Worm (Caenorhabditis elegans) whole organism, young adult: ENCODE results near the gene sru-23.
"Not testable (repeated sequence)": the region's sequence is repeated elsewhere in the genome, so short reads cannot be mapped to it uniquely, and the experiment has no call there.

Experiments
- B0019.2 ChIP-seq: fragments of 200-800 bp; sonication (Bioruptor generic); conservative IDR thresholded peaks from 2 replicates; pipeline ENCODE4 v1.3.6; 2022; ENCODE audit warnings: missing genetic modification reagents, missing genetic modification characterization, missing compliant biosample characterization
- B0261.1 ChIP-seq: sonication (generic microtip); optimal IDR thresholded peaks from 2 replicates; lab custom pipeline; 2016; ENCODE audit warnings: mild to moderate bottlenecking, missing genetic modification characterization, moderate library complexity, missing compliant biosample characterization
- C17E4.6 ChIP-seq: fragments of 200-800 bp; sonication (Bioruptor generic); IDR thresholded peaks from 2 replicates; pipeline ENCODE4 v1.3.6; 2022; ENCODE audit warnings: missing genetic modification reagents, missing genetic modification characterization, missing compliant biosample characterization
- F10E7.11 ChIP-seq: sonication (generic microtip); optimal IDR thresholded peaks from 2 replicates; lab custom pipeline; 2017; ENCODE audit warnings: mild to moderate bottlenecking, missing genetic modification characterization, moderate library complexity, missing compliant biosample characterization
- F52B5.7 ChIP-seq: sonication (generic microtip); optimal IDR thresholded peaks from 2 replicates; lab custom pipeline; 2016; ENCODE audit warnings: mild to moderate bottlenecking, missing genetic modification characterization, missing compliant biosample characterization
- F57C9.4 ChIP-seq: sonication (generic microtip); optimal IDR thresholded peaks from 2 replicates; lab custom pipeline; 2017; ENCODE audit warnings: mild to moderate bottlenecking, missing genetic modification characterization, missing compliant biosample characterization
- Y53F4B.3 ChIP-seq: fragments of 200-800 bp; sonication (Bioruptor generic); IDR thresholded peaks from 2 replicates; pipeline ENCODE4 v1.3.6; 2022; ENCODE audit warnings: missing genetic modification reagents, missing genetic modification characterization, missing compliant biosample characterization
- Y53G8AR.9 ChIP-seq: fragments of 200-800 bp; sonication (Bioruptor generic); conservative IDR thresholded peaks from 2 replicates; pipeline ENCODE4 v1.3.6; 2022; ENCODE audit warnings: missing genetic modification reagents, missing genetic modification characterization, missing compliant biosample characterization
- ama-1 ChIP-seq, 3 experiments: fragments of 150-350 bp in 1 of 3; sonication (generic microtip) in 2 of 3; optimal IDR thresholded peaks; 2 replicates each; lab custom pipeline; 2014 to 2018; ENCODE audit warnings: missing biosample characterization in 2 of 3, missing genetic modification characterization in 2 of 3, missing genetic modification reagents in 2 of 3
- aptf-3 ChIP-seq: fragments of 200-800 bp; sonication (Bioruptor generic); IDR thresholded peaks from 2 replicates; pipeline ENCODE4 v1.3.6; 2022; ENCODE audit warnings: missing genetic modification characterization, missing compliant biosample characterization
- atf-7 ChIP-seq: sonication (generic microtip); optimal IDR thresholded peaks from 2 replicates; lab custom pipeline; 2017; ENCODE audit warnings: mild to moderate bottlenecking, missing genetic modification characterization, missing compliant biosample characterization
- attf-6 ChIP-seq: fragments of 200-800 bp; sonication (Bioruptor generic); IDR thresholded peaks from 2 replicates; pipeline ENCODE4 v1.3.6; 2022; ENCODE audit warnings: missing genetic modification reagents, missing genetic modification characterization, missing compliant biosample characterization
- ceh-40 ChIP-seq: fragments of 200-800 bp; sonication (Bioruptor generic); IDR thresholded peaks from 2 replicates; pipeline ENCODE4 v1.3.6; 2022; ENCODE audit warnings: missing genetic modification characterization, missing compliant biosample characterization
- ceh-79 ChIP-seq: sonication (generic microtip); optimal IDR thresholded peaks from 2 replicates; lab custom pipeline; 2017; ENCODE audit warnings: mild to moderate bottlenecking, missing genetic modification characterization, missing compliant biosample characterization
- ets-4 ChIP-seq: fragments of 200-800 bp; sonication (Bioruptor generic); optimal IDR thresholded peaks from 2 replicates; lab custom pipeline; 2018; ENCODE audit warnings: mild to moderate bottlenecking, missing genetic modification characterization, missing compliant biosample characterization
- hrde-1 ChIP-seq: sonication (generic microtip); optimal IDR thresholded peaks from 2 replicates; lab custom pipeline; 2016; ENCODE audit warnings: missing genetic modification characterization, mild to moderate bottlenecking, missing compliant biosample characterization, moderate library complexity, missing genotype, missing genetic modification reagents, borderline replicate concordance
- lin-40 ChIP-seq: sonication (generic microtip); optimal IDR thresholded peaks from 2 replicates; lab custom pipeline; 2016; ENCODE audit warnings: missing genetic modification characterization, mild to moderate bottlenecking, missing compliant biosample characterization, missing genotype, missing genetic modification reagents
- lsl-1 ChIP-seq: fragments of 200-800 bp; sonication (Bioruptor generic); optimal IDR thresholded peaks from 2 replicates; lab custom pipeline; 2018; ENCODE audit warnings: mild to moderate bottlenecking, missing genetic modification characterization, moderate library complexity, missing compliant biosample characterization
- mxl-1 ChIP-seq: sonication (generic microtip); optimal IDR thresholded peaks from 2 replicates; lab custom pipeline; 2016; ENCODE audit warnings: missing genetic modification characterization, missing compliant biosample characterization
- nhr-120 ChIP-seq: fragments of 200-800 bp; sonication (Bioruptor generic); IDR thresholded peaks from 2 replicates; pipeline ENCODE4 v1.3.6; 2022; ENCODE audit warnings: missing genetic modification characterization, missing compliant biosample characterization
- nhr-80 ChIP-seq: sonication (generic microtip); optimal IDR thresholded peaks from 2 replicates; lab custom pipeline; 2016; ENCODE audit warnings: missing genetic modification characterization, missing compliant biosample characterization
- repo-1 ChIP-seq: sonication (generic microtip); optimal IDR thresholded peaks from 2 replicates; lab custom pipeline; 2017; ENCODE audit warnings: mild to moderate bottlenecking, missing genetic modification characterization, missing compliant biosample characterization
- sdz-38 ChIP-seq: sonication (generic microtip); optimal IDR thresholded peaks from 2 replicates; lab custom pipeline; 2016; ENCODE audit warnings: missing genotype, missing genetic modification characterization, missing compliant biosample characterization
- sea-2 ChIP-seq: fragments of 200-800 bp; sonication (Bioruptor generic); IDR thresholded peaks from 2 replicates; pipeline ENCODE4 v1.3.6; 2022; ENCODE audit warnings: missing genetic modification characterization, missing compliant biosample characterization
- snpc-1.3 ChIP-seq: sonication (generic microtip); optimal IDR thresholded peaks from 2 replicates; lab custom pipeline; 2017; ENCODE audit warnings: missing genetic modification characterization, mild to moderate bottlenecking, missing compliant biosample characterization, antibody characterized with exemption, moderate library complexity, missing genotype, missing genetic modification reagents; ENCODE audit not compliant: insufficient read depth
- snpc-4 ChIP-seq, 5 experiments: fragments of 150-350 bp in 1 of 5; sonication (generic microtip) in 4 of 5; optimal IDR thresholded peaks; 2 replicates each; lab custom pipeline; 2014 to 2018; ENCODE audit warnings: missing genetic modification characterization in 5 of 5, missing biosample characterization in 3 of 5, antibody characterized with exemption in 2 of 5, mild to moderate bottlenecking in 2 of 5, missing compliant biosample characterization in 2 of 5, missing genotype in 2 of 5, moderate library complexity in 2 of 5, missing genetic modification reagents in 1 of 5
- unc-130 ChIP-seq: sonication (generic microtip); optimal IDR thresholded peaks from 2 replicates; lab custom pipeline; 2016; ENCODE audit warnings: missing genetic modification reagents, missing genetic modification characterization, missing compliant biosample characterization
- unc-62 ChIP-seq: fragments of 150-350 bp; optimal IDR thresholded peaks from 2 replicates; lab custom pipeline; 2014; ENCODE audit warnings: missing biosample characterization, missing genetic modification reagents, missing genetic modification characterization
- zfh-2 ChIP-seq: fragments of 200-800 bp; sonication (Bioruptor generic); conservative IDR thresholded peaks from 2 replicates; pipeline ENCODE4 v1.3.6; 2022; ENCODE audit warnings: missing genetic modification reagents, missing genetic modification characterization, missing compliant biosample characterization
- zim-3 ChIP-seq: sonication (generic microtip); optimal IDR thresholded peaks from 2 replicates; lab custom pipeline; 2017; ENCODE audit warnings: mild to moderate bottlenecking, missing genetic modification characterization, moderate library complexity, missing compliant biosample characterization
- ztf-22 ChIP-seq: fragments of 200-800 bp; sonication (Bioruptor generic); optimal IDR thresholded peaks from 2 replicates; lab custom pipeline; 2018; ENCODE audit warnings: mild to moderate bottlenecking, missing genetic modification characterization, moderate library complexity, missing compliant biosample characterization
- ztf-26 ChIP-seq: sonication (generic microtip); optimal IDR thresholded peaks from 2 replicates; lab custom pipeline; 2017; ENCODE audit warnings: missing genetic modification characterization, missing compliant biosample characterization
- ztf-28 ChIP-seq: fragments of 200-800 bp; sonication (Bioruptor generic); IDR thresholded peaks from 2 replicates; pipeline ENCODE4 v1.3.6; 2022; ENCODE audit warnings: missing genetic modification reagents, missing genetic modification characterization, missing compliant biosample characterization

The sru-23 gene

DNA sequence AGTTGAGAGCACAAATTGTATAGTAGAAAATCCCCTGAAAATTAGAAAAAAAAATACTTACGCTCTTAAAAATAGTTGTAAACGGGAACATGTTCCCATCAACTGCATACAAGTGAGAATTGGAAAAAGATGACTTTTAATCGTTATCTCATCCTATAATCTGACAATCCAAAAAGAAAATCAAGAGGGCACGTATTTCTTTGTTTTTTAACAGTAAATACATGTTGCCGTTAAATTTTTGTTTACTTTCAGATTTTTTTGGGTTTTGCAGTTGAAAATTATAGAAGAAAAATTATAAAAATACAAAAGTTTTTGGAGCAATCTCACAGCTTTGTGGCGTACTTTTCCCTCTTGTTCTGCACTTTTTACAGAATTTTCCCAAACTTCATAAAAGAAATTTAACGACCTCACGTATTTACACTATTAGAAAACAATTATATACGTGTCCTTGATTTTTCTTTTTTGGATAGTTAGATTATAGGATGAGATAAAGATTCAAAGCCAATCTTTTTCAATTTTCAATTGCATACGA is 24.3 kb upstream of the sru-23 start, which contains the start of the genes C06C6.9 and C06C6.8:
Gene C06C6.9, minus strand, starts transcription at position 101 of the 532 bp plus-strand sequence.
Gene C06C6.8, plus strand, starts transcription at position 482 of the 532 bp plus-strand sequence.
- no peak for TF ChIP-seq Y53F4B.3 (GFP tag; lab: Robert Waterston, UW)
- TF ChIP-seq hrde-1 (tag; lab: Kevin White, UChicago) = no peak
- no peak for TF ChIP-seq F52B5.7 (tag; lab: Kevin White, UChicago)
- no peak for TF ChIP-seq sdz-38 (tag; lab: Kevin White, UChicago)
- TF ChIP-seq attf-6 (GFP tag; lab: Robert Waterston, UW) = no peak
- TF ChIP-seq ama-1 (optimal IDR thresholded peaks at IDR 0.05; lab: Kevin White, UChicago) = no peak
- no peak for TF ChIP-seq ama-1 (GFP tag; optimal IDR thresholded peaks at IDR 0.05; lab: Kevin White, UChicago)
- no peak for TF ChIP-seq unc-130 (GFP tag; lab: Kevin White, UChicago)
- TF ChIP-seq lsl-1 (GFP tag; lab: Kevin White, UChicago) = no peak
- TF ChIP-seq unc-62 (GFP tag; lab: Kevin White, UChicago) = no peak
- TF ChIP-seq Y53G8AR.9 = no peak

- TF ChIP-seq repo-1 (tag; lab: Kevin White, UChicago); zim-3 (tag; lab: Kevin White, UChicago); lin-40: not testable (repeated sequence)
Measured at ce11 chrV:15991850-15992249, 19.5 kb upstream of the sru-23 start, which contains the start of gene C06C6.7. Gene C06C6.7 (plus strand): TSS chrV:15992150.

DNA sequence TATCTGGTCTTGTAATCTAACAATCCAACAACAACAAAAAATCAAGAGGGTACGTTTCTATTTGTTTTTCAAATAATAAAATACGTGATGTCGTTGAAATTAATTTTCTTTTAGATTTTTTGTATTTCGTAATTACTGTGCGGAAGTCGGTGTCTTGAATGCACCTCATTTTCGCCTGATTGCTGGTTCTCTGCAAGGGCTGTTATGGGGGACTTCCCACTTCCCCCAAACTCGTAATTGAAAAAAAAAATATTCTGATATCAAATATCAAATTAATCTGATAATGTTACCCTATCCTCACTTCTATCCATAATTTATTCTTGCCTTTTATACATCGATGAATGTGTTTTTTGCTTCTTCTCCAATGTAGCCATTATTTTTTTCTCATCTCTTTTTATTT is 15.7 kb upstream of the sru-23 start, which contains the start of gene F36G9.15:
Gene F36G9.15, minus strand, starts transcription at position 101 of the 400 bp plus-strand sequence.
- no peak for TF ChIP-seq B0261.1
- no peak for TF ChIP-seq lsl-1 (GFP tag; lab: Kevin White, UChicago)
- TF ChIP-seq F57C9.4 = no peak
- TF ChIP-seq, all 124 proteins: peak for 0

- TF ChIP-seq snpc-4 (GFP tag; optimal IDR thresholded peaks at IDR 0.05; lab: Kevin White, UChicago) = no peak
- TF ChIP-seq snpc-4 (tag; optimal IDR thresholded peaks at IDR 0.05; lab: Kevin White, UChicago) = peak; percentile 77 to 90 (median 81)
- no peak for TF ChIP-seq sea-2 (GFP tag; lab: Robert Waterston, UW)
Measured at ce11 chrV:15982733-15983344, 10.5 kb upstream of the sru-23 start, which contains the start of the genes fbxa-99 and F36G9.13. Gene fbxa-99 (minus strand): TSS chrV:15982854. Gene F36G9.13 (plus strand): TSS chrV:15983294.

- TF ChIP-seq ceh-40 (no peak), C17E4.6 (GFP tag; lab: Robert Waterston, UW) (no peak), F10E7.11 (no peak), ets-4 (GFP tag; lab: Kevin White, UChicago) (no peak), nhr-80 (tag; lab: Kevin White, UChicago) (peak; percentile 78), aptf-3 (GFP tag; lab: Robert Waterston, UW) (no peak), zfh-2 (no peak), ztf-26 (tag; lab: Kevin White, UChicago) (no peak), mxl-1 (tag; lab: Kevin White, UChicago) (no peak), snpc-1.3 (tag; lab: Kevin White, UChicago) (no peak), atf-7 (tag; lab: Kevin White, UChicago) (peak; percentile 24), nhr-120 (GFP tag; lab: Robert Waterston, UW) (no peak), ceh-79 (tag; lab: Kevin White, UChicago) (no peak), ztf-28 (GFP tag; lab: Robert Waterston, UW) (no peak), ztf-22 (GFP tag; lab: Kevin White, UChicago) (no peak), unc-62 (GFP tag; lab: Kevin White, UChicago) (peak; percentile 95), B0019.2 (GFP tag; lab: Robert Waterston, UW) (no peak)
Measured at ce11 chrV:15978232-15978764, 5.9 kb upstream of the sru-23 start, which contains the start of gene oac-20. Gene oac-20 (plus strand): TSS chrV:15978714.
